Worm (Caenorhabditis elegans) whole organism, L2 larva: ENCODE results near the gene ZK673.1.

Experiments used
- C34F6.9 ChIP-seq: fragments of 150-350 bp; optimal IDR thresholded peaks from 2 replicates; lab custom pipeline; 2014; ENCODE audit warnings: missing biosample characterization, missing genetic modification characterization
- F13H6.1 ChIP-seq: sonication (generic microtip); optimal IDR thresholded peaks from 2 replicates; lab custom pipeline; 2016; ENCODE audit warnings: missing genetic modification characterization, missing compliant biosample characterization
- R02D3.7 ChIP-seq: fragments of 150-350 bp; optimal IDR thresholded peaks from 2 replicates; lab custom pipeline; 2014; ENCODE audit warnings: missing biosample characterization, missing genetic modification characterization
- alr-1 ChIP-seq: fragments of 150-350 bp; optimal IDR thresholded peaks from 2 replicates; lab custom pipeline; 2014; ENCODE audit warnings: missing biosample characterization, missing genetic modification characterization
- aly-2 ChIP-seq: fragments of 150-350 bp; optimal IDR thresholded peaks from 2 replicates; lab custom pipeline; 2014; ENCODE audit warnings: missing biosample characterization, missing genetic modification characterization
- ama-1 ChIP-seq: fragments of 150-350 bp; optimal IDR thresholded peaks from 2 replicates; lab custom pipeline; 2018; ENCODE audit warnings: inconsistent platforms
- blmp-1 ChIP-seq: sonication (generic microtip); optimal IDR thresholded peaks from 2 replicates; lab custom pipeline; 2017; ENCODE audit warnings: missing genetic modification characterization, mild to moderate bottlenecking, missing compliant biosample characterization, antibody characterized with exemption, moderate library complexity; ENCODE audit not compliant: insufficient read depth
- dmd-4 ChIP-seq: sonication (generic microtip); optimal IDR thresholded peaks from 2 replicates; lab custom pipeline; 2017; ENCODE audit warnings: missing biosample characterization, missing genetic modification characterization
- egl-27 ChIP-seq: sonication (generic microtip); optimal IDR thresholded peaks from 3 replicates; lab custom pipeline; 2017; ENCODE audit warnings: missing biosample characterization, missing genetic modification reagents, missing genetic modification characterization
- elt-1 ChIP-seq: fragments of 150-350 bp; optimal IDR thresholded peaks from 2 replicates; lab custom pipeline; 2014; ENCODE audit warnings: missing biosample characterization, missing genetic modification characterization
- elt-3 ChIP-seq: sonication (generic microtip); optimal IDR thresholded peaks from 2 replicates; lab custom pipeline; 2017; ENCODE audit warnings: missing biosample characterization, missing genetic modification characterization
- gmeb-1 ChIP-seq: fragments of 150-350 bp; optimal IDR thresholded peaks from 2 replicates; lab custom pipeline; 2014; ENCODE audit warnings: missing biosample characterization, missing genetic modification characterization
- lin-11 ChIP-seq: fragments of 150-350 bp; sonication (generic microtip); optimal IDR thresholded peaks from 2 replicates; lab custom pipeline; 2014; ENCODE audit warnings: missing biosample characterization, missing genetic modification characterization, inconsistent platforms, mixed read lengths
- lin-39 ChIP-seq: fragments of 150-350 bp; optimal IDR thresholded peaks from 2 replicates; lab custom pipeline; 2014; ENCODE audit warnings: missing biosample characterization, missing genetic modification reagents, missing genetic modification characterization
- lsy-2 ChIP-seq, 2 experiments: fragments of 150-350 bp in 1 of 2; sonication (generic microtip) in 1 of 2; optimal IDR thresholded peaks; 2 replicates each; lab custom pipeline; 2014 to 2017; ENCODE audit warnings: missing biosample characterization in 2 of 2, missing genetic modification characterization in 2 of 2
- mab-5 ChIP-seq: fragments of 150-350 bp; optimal IDR thresholded peaks from 2 replicates; lab custom pipeline; 2014; ENCODE audit warnings: missing biosample characterization, missing genetic modification characterization
- mbf-1 ChIP-seq: sonication (generic microtip); optimal IDR thresholded peaks from 2 replicates; lab custom pipeline; 2017; ENCODE audit warnings: missing biosample characterization, missing genetic modification characterization
- nhr-11 ChIP-seq: fragments of 150-350 bp; optimal IDR thresholded peaks from 2 replicates; lab custom pipeline; 2014; ENCODE audit warnings: missing biosample characterization, missing genetic modification characterization
- nhr-12 ChIP-seq: fragments of 150-350 bp; optimal IDR thresholded peaks from 2 replicates; lab custom pipeline; 2014; ENCODE audit warnings: missing biosample characterization, missing genetic modification characterization
- nhr-129 ChIP-seq: fragments of 150-350 bp; optimal IDR thresholded peaks from 2 replicates; lab custom pipeline; 2014; ENCODE audit warnings: missing biosample characterization, missing genetic modification characterization
- nhr-23 ChIP-seq: fragments of 150-350 bp; optimal IDR thresholded peaks from 2 replicates; lab custom pipeline; 2014; ENCODE audit warnings: missing biosample characterization, missing genetic modification reagents, missing genetic modification characterization
- nhr-6 ChIP-seq: fragments of 150-350 bp; optimal IDR thresholded peaks from 2 replicates; lab custom pipeline; 2014; ENCODE audit warnings: missing biosample characterization, missing genetic modification characterization
- nhr-77 ChIP-seq: fragments of 150-350 bp; optimal IDR thresholded peaks from 2 replicates; lab custom pipeline; 2014; ENCODE audit warnings: missing biosample characterization, missing genetic modification characterization
- sem-4 ChIP-seq: fragments of 150-350 bp; optimal IDR thresholded peaks from 2 replicates; lab custom pipeline; 2014; ENCODE audit warnings: missing biosample characterization, missing genetic modification reagents, missing genetic modification characterization
- skn-1 ChIP-seq: sonication (generic microtip); optimal IDR thresholded peaks from 2 replicates; lab custom pipeline; 2017; ENCODE audit warnings: missing biosample characterization, missing genetic modification characterization
- sma-3 ChIP-seq: sonication (generic microtip); optimal IDR thresholded peaks from 2 replicates; lab custom pipeline; 2016; ENCODE audit warnings: missing genetic modification reagents, missing genetic modification characterization, missing compliant biosample characterization
- unc-39 ChIP-seq: fragments of 150-350 bp; optimal IDR thresholded peaks from 2 replicates; lab custom pipeline; 2014; ENCODE audit warnings: missing biosample characterization, missing genetic modification characterization
- unc-55 ChIP-seq: fragments of 150-350 bp; sonication (generic microtip); optimal IDR thresholded peaks from 3 replicates; lab custom pipeline; 2014; ENCODE audit warnings: missing biosample characterization, missing genetic modification reagents, missing genetic modification characterization
- ztf-1 ChIP-seq: fragments of 200-800 bp; sonication (Bioruptor generic); conservative IDR thresholded peaks from 2 replicates; pipeline ENCODE4 v1.3.6; 2022; ENCODE audit warnings: missing genetic modification characterization, missing compliant biosample characterization
- ztf-11 ChIP-seq: sonication (generic microtip); optimal IDR thresholded peaks from 2 replicates; lab custom pipeline; 2017; ENCODE audit warnings: missing biosample characterization, missing genetic modification characterization

Gene ZK673.1

DNA sequence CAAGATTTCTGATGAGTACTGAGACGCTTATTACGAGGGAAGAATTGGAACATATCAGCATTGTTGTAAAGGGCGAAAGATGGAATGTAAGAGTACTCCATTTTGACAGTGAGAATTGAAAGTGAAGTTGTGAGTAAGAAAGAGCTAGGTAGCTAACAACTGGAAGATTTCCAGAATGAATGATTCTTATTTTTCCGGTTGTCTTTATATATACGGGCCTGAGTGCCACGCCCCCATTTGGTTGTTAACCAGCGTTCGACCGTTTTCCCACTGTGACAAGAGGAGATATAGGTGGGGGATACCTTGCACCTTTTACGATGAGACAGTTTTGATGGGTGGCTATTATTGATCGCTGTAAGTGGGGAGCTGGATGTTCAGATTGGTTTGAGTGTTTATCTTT, 28.3 kb downstream of the ZK673.1 start, which contains the start of gene ZK666.1:
Gene ZK666.1 (minus strand): TSS at position 101 of the 400 bp plus-strand sequence.
- TF ChIP-seq gmeb-1 (tag; lab: Kevin White, UChicago) = no peak
- no peak for TF ChIP-seq F13H6.1 (tag; lab: Kevin White, UChicago)
- no peak for TF ChIP-seq R02D3.7
- TF ChIP-seq elt-3 (tag; lab: Kevin White, UChicago) = no peak

ce11 chrII:10471790-10472189, 28.8 kb downstream of the ZK673.1 start, which contains the start of gene ZK666.2:
Gene ZK666.2 (minus strand): TSS chrII:10471890.
- TF ChIP-seq elt-1 (tag; lab: Kevin White, UChicago) (no peak), nhr-129 (tag; lab: Kevin White, UChicago) (no peak), nhr-12 (tag; lab: Kevin White, UChicago) (no peak), egl-27 (tag; lab: Kevin White, UChicago) (no peak), sem-4 (no peak)

ce11 chrII:10476039-10476438, 33.1 kb downstream of the ZK673.1 start, which contains the start of gene clec-58:
Gene clec-58 (minus strand): TSS chrII:10476139.
- TF ChIP-seq sma-3 (no peak), mbf-1 (no peak), egl-27 (tag; lab: Kevin White, UChicago) (no peak), ztf-1 (GFP tag; lab: Robert Waterston, UW) (no peak), nhr-23 (tag; lab: Kevin White, UChicago) (no peak), elt-1 (tag; lab: Kevin White, UChicago) (no peak), nhr-6 (no peak), alr-1 (tag; lab: Kevin White, UChicago) (no peak), unc-39 (tag; lab: Kevin White, UChicago) (no peak), unc-55 (GFP tag; lab: Kevin White, UChicago) (no peak), mab-5 (tag; lab: Kevin White, UChicago) (no peak), lin-11 (tag; lab: Kevin White, UChicago) (no peak), dmd-4 (tag; lab: Kevin White, UChicago) (no peak)

DNA sequence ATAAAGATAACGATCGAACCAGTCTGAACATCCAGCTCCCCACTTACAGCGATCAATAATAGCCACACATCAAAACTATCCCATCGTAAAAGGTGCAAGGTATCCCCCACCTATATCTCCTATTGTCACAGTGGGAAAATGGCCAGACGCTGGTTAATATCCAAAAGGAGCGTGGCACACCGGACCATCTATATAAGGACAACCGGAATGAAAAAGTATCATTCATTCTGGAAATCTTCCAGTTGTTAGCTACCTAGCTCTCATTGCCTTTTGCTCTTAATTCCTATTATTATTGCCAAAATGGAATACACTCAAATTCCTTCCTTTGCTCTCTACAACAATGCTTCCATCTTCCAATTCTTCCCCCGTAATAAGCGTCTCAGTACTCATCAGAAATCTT, 34.0 kb downstream of the ZK673.1 start, which contains the start of gene ZK666.4:
Gene ZK666.4 (plus strand): TSS at position 301 of the 400 bp plus-strand sequence.
- no peak for TF ChIP-seq mbf-1

ce11 chrII:10479348-10479747, 36.4 kb downstream of the ZK673.1 start, which contains the start of gene clec-59:
Gene clec-59 (minus strand): TSS chrII:10479448.
- TF ChIP-seq skn-1 (tag; lab: Kevin White, UChicago) (no peak), blmp-1 (tag; lab: Kevin White, UChicago) (no peak), lsy-2 (tag; optimal IDR thresholded peaks at IDR 0.05; lab: Kevin White, UChicago) (no peak), unc-55 (GFP tag; lab: Kevin White, UChicago) (no peak), elt-3 (tag; lab: Kevin White, UChicago) (no peak), mbf-1 (no peak), nhr-23 (tag; lab: Kevin White, UChicago) (no peak), gmeb-1 (tag; lab: Kevin White, UChicago) (no peak), nhr-11 (tag; lab: Kevin White, UChicago) (no peak), ztf-11 (tag; lab: Kevin White, UChicago) (no peak), aly-2 (no peak), C34F6.9 (tag; lab: Kevin White, UChicago) (no peak), lin-39 (tag; lab: Kevin White, UChicago) (no peak), R02D3.7 (no peak)
- TF ChIP-seq, all 48 proteins: peak for 0

ce11 chrII:10480043-10480442, 37.1 kb downstream of the ZK673.1 start:
- TF ChIP-seq lsy-2 (tag; optimal IDR thresholded peaks at IDR 0.05; lab: Kevin White, UChicago) (no peak), nhr-77 (tag; lab: Kevin White, UChicago) (no peak), ama-1 (no peak), blmp-1 (tag; lab: Kevin White, UChicago) (no peak), elt-1 (tag; lab: Kevin White, UChicago) (no peak), gmeb-1 (tag; lab: Kevin White, UChicago) (no peak), nhr-23 (tag; lab: Kevin White, UChicago) (no peak), sma-3 (no peak), nhr-6 (no peak)
